Worm (Caenorhabditis elegans) whole organism, mixed stage, embryonic: ENCODE measurements around the gene R09A8.9.
A peak's percentile ranks its signal among the peaks of the same experiment; 100 is the strongest.

ENCODE experiments used
- cnd-1 ChIP-seq: fragments of 200-800 bp; sonication (Bioruptor generic); optimal IDR thresholded peaks from 2 replicates; lab custom pipeline; 2018; ENCODE audit warnings: mild to moderate bottlenecking, missing genetic modification characterization, missing compliant biosample characterization
- elt-1 ChIP-seq: sonication (generic microtip); optimal IDR thresholded peaks from 2 replicates; lab custom pipeline; 2017; ENCODE audit warnings: missing genetic modification characterization, mild to moderate bottlenecking, missing compliant biosample characterization, antibody characterized with exemption, moderate library complexity, borderline replicate concordance; ENCODE audit not compliant: insufficient read depth
- lin-13 ChIP-seq: fragments of 150-350 bp; optimal IDR thresholded peaks from 2 replicates; lab custom pipeline; 2014; ENCODE audit warnings: missing biosample characterization, missing genetic modification characterization
- mep-1 ChIP-seq: fragments of 150-350 bp; optimal IDR thresholded peaks from 2 replicates; lab custom pipeline; 2017; ENCODE audit warnings: missing biosample characterization, missing genetic modification reagents, missing genetic modification characterization, inconsistent platforms
- nhr-12 ChIP-seq: fragments of 150-350 bp; optimal IDR thresholded peaks from 2 replicates; lab custom pipeline; 2014; ENCODE audit warnings: missing biosample characterization, missing genetic modification characterization
- pha-4 ChIP-seq: fragments of 150-350 bp; optimal IDR thresholded peaks from 2 replicates; lab custom pipeline; 2018; ENCODE audit warnings: missing biosample characterization, missing genetic modification reagents, missing genetic modification characterization
- snpc-4 ChIP-seq: fragments of 150-350 bp; optimal IDR thresholded peaks from 2 replicates; lab custom pipeline; 2014; ENCODE audit warnings: missing biosample characterization, missing genetic modification characterization
- sptf-1 ChIP-seq: sonication (generic microtip); optimal IDR thresholded peaks from 2 replicates; lab custom pipeline; 2017; ENCODE audit warnings: mild to moderate bottlenecking, missing genetic modification characterization, moderate library complexity, missing compliant biosample characterization
- unc-39 ChIP-seq: fragments of 150-350 bp; optimal IDR thresholded peaks from 2 replicates; lab custom pipeline; 2014; ENCODE audit warnings: missing biosample characterization, missing genetic modification characterization
- unc-62 ChIP-seq: fragments of 150-350 bp; optimal IDR thresholded peaks from 2 replicates; lab custom pipeline; 2014; ENCODE audit warnings: missing biosample characterization, missing genetic modification reagents, missing genetic modification characterization
- ztf-11 ChIP-seq: fragments of 150-350 bp; optimal IDR thresholded peaks from 2 replicates; lab custom pipeline; 2014; ENCODE audit warnings: missing biosample characterization, missing genetic modification characterization

DNA sequence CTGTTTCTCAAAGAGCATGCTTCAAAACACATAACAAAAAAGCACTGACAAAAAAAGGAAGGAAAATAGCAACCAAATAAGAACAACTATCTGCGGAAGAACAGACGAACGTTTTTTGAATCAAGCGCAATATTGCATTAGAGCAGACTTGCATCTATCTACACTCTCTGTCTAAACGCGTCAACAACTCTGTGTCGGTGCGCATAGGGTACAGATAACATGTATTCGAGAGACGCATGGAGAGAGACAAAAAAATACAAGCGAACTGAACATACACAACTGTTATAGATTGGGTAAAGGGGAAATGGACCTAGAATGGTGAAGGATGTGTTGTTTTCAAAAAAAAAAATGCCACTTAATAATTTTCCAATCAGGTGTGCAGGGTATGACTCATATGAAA is 31.3 kb downstream of the R09A8.9 start:
- peak; percentile 8 for TF ChIP-seq unc-62 (GFP tag; lab: Kevin White, UChicago)
- no peak for TF ChIP-seq lin-13 (tag; lab: Kevin White, UChicago)
- peak; percentile 57 for TF ChIP-seq mep-1 (tag; lab: Kevin White, UChicago)
- TF ChIP-seq unc-39 (tag; lab: Kevin White, UChicago): no peak
- no peak for TF ChIP-seq nhr-12 (tag; lab: Kevin White, UChicago)
- TF ChIP-seq sptf-1 (tag; lab: Kevin White, UChicago): no peak
- TF ChIP-seq ztf-11 (tag; lab: Kevin White, UChicago): no peak
- peak; percentile 2 for TF ChIP-seq cnd-1 (tag; lab: Kevin White, UChicago)
- peak; percentile 63 for TF ChIP-seq pha-4 (tag; lab: Kevin White, UChicago)
- no peak for TF ChIP-seq elt-1 (tag; lab: Kevin White, UChicago)
- no peak for TF ChIP-seq snpc-4 (tag; lab: Kevin White, UChicago)
